Fruit fly (Drosophila melanogaster): ENCODE measurements around the gene btl.

btl gene

dm6 chr3L:14053073-14053643, 22.4 kb upstream of the btl start, which contains the start of the genes CG13484 and Frl (continued):
- 0 out of 2 replicates have a peak, but pooled peaks have one; percentile 12 for TF ChIP-seq CG14014 (GFP tag; IDR thresholded peaks at IDR 0.05)
- no peak for TF ChIP-seq eve (GFP tag; optimal IDR thresholded peaks at IDR 0.05)
- no peak for TF ChIP-seq CG10321 (GFP tag; IDR thresholded peaks at IDR 0.05)
- TF ChIP-seq eyg (GFP tag; optimal IDR thresholded peaks at IDR 0.05): no peak
- no peak for TF ChIP-seq CG4820 (GFP tag; optimal IDR thresholded peaks at IDR 0.05)
- TF ChIP-seq run (tag; optimal IDR thresholded peaks at IDR 0.05): peak; percentile 1
- no peak for TF ChIP-seq sima (GFP tag; optimal IDR thresholded peaks at IDR 0.05)
- TF ChIP-seq CG13296 (GFP tag; optimal IDR thresholded peaks at IDR 0.05): no peak
- no peak for TF ChIP-seq ash1 (GFP tag; optimal IDR thresholded peaks at IDR 0.05)
- TF ChIP-seq croc (GFP tag; conservative IDR thresholded peaks at IDR 0.05): no peak
- no peak for TF ChIP-seq Rx (GFP tag; IDR thresholded peaks at IDR 0.05)
- peak; percentile 51 for TF ChIP-seq kni (GFP tag; optimal IDR thresholded peaks at IDR 0.05)
- TF ChIP-seq Dek (tag; optimal IDR thresholded peaks at IDR 0.05): peak; percentile 64
- no peak for TF ChIP-seq CG11696 (GFP tag; IDR thresholded peaks at IDR 0.05)
- TF ChIP-seq CG3847 (GFP tag; IDR thresholded peaks at IDR 0.05): peak; percentile 75
- TF ChIP-seq CG32772 (GFP tag; IDR thresholded peaks at IDR 0.05): peak; percentile 70
- TF ChIP-seq Hmr (GFP tag; optimal IDR thresholded peaks at IDR 0.05): peak; percentile 75
- peak; percentile 29 for TF ChIP-seq wek (GFP tag; optimal IDR thresholded peaks at IDR 0.05)
- 0 out of 3 replicates have a peak, but pooled peaks have one; percentile 34 for TF ChIP-seq CG17361 (GFP tag; IDR thresholded peaks at IDR 0.05)
- no peak for TF ChIP-seq CG3163 (GFP tag; optimal IDR thresholded peaks at IDR 0.05)
- peak; percentile 57 for TF ChIP-seq phol (tag; optimal IDR thresholded peaks at IDR 0.05)
- peak; percentile 53 for TF ChIP-seq Side (GFP tag; optimal IDR thresholded peaks at IDR 0.05)
- TF ChIP-seq H2.0 (GFP tag; IDR thresholded peaks at IDR 0.05): no peak
- TF ChIP-seq CG2712 (tag; optimal IDR thresholded peaks at IDR 0.05): peak; percentile 43
- peak; percentile 2 for TF ChIP-seq CG7556 (GFP tag; optimal IDR thresholded peaks at IDR 0.05)
- 0 out of 2 replicates have a peak, but pooled peaks have one; percentile 29 for TF ChIP-seq CG1024 (GFP tag; IDR thresholded peaks at IDR 0.05)
- TF ChIP-seq sna (GFP tag; IDR thresholded peaks at IDR 0.05; ENCODE audit: partially characterized antibody): no peak
- peak; percentile 90 for TF ChIP-seq CG1603 (tag; optimal IDR thresholded peaks at IDR 0.05)
- TF ChIP-seq klu (GFP tag; IDR thresholded peaks at IDR 0.05): no peak
- peak; percentile 32 for TF ChIP-seq pho (GFP tag; optimal IDR thresholded peaks at IDR 0.05)
- TF ChIP-seq CG12942 (GFP tag; optimal IDR thresholded peaks at IDR 0.05): peak; percentile 16
- TF ChIP-seq CG9609 (GFP tag; optimal IDR thresholded peaks at IDR 0.05): peak; percentile 7
- TF ChIP-seq CG11504 (tag; optimal IDR thresholded peaks at IDR 0.05): peak; percentile 60
- TF ChIP-seq Ravus (GFP tag; IDR thresholded peaks at IDR 0.05): no peak
- TF ChIP-seq br (optimal IDR thresholded peaks at IDR 0.05): no peak
- TF ChIP-seq pfk (GFP tag; optimal IDR thresholded peaks at IDR 0.05): no peak
- TF ChIP-seq CG11398 (GFP tag; optimal IDR thresholded peaks at IDR 0.05): peak; percentile 35
- TF ChIP-seq Spps (tag; optimal IDR thresholded peaks at IDR 0.05): no peak
- TF ChIP-seq Med (GFP tag): peak; percentile 93
- peak; percentile 47 for TF ChIP-seq jumu (GFP tag; optimal IDR thresholded peaks at IDR 0.05)
- TF ChIP-seq CG10267 (tag; optimal IDR thresholded peaks at IDR 0.05): peak; percentile 60
- TF ChIP-seq ara (GFP tag; IDR thresholded peaks at IDR 0.05): no peak
- TF ChIP-seq CG10462 (GFP tag; optimal IDR thresholded peaks at IDR 0.05): no peak
- peak; percentile 39 for TF ChIP-seq CG10147 (GFP tag; optimal IDR thresholded peaks at IDR 0.05)
- no peak for TF ChIP-seq ac (GFP tag; optimal IDR thresholded peaks at IDR 0.05)
- peak; percentile 64 for TF ChIP-seq CG12769 (tag; optimal IDR thresholded peaks at IDR 0.05)
- TF ChIP-seq NC2β (GFP tag; optimal IDR thresholded peaks at IDR 0.05): peak; percentile 65
- no peak for TF ChIP-seq gce (GFP tag; IDR thresholded peaks at IDR 0.05)
- no peak for TF ChIP-seq Vsx1 (GFP tag; optimal IDR thresholded peaks at IDR 0.05)
- TF ChIP-seq tio (GFP tag; optimal IDR thresholded peaks at IDR 0.05): no peak
- no peak for TF ChIP-seq CG31365 (tag; optimal IDR thresholded peaks at IDR 0.05)
